Worm (Caenorhabditis elegans) whole organism, L2 larva: ENCODE measurements around the gene hgrs-1.
A peak's percentile ranks its signal among the peaks of the same experiment; 100 is the strongest.

Experiments
- C34F6.9 ChIP-seq: fragments of 150-350 bp; optimal IDR thresholded peaks from 2 replicates; lab custom pipeline; 2014; ENCODE audit warnings: missing biosample characterization, missing genetic modification characterization
- R02D3.7 ChIP-seq: fragments of 150-350 bp; optimal IDR thresholded peaks from 2 replicates; lab custom pipeline; 2014; ENCODE audit warnings: missing biosample characterization, missing genetic modification characterization
- Y55F3AM.14 ChIP-seq: fragments of 200-800 bp; sonication (Bioruptor generic); optimal IDR thresholded peaks from 2 replicates; lab custom pipeline; 2018; ENCODE audit warnings: mild to moderate bottlenecking, missing genetic modification characterization, missing compliant biosample characterization
- ZK546.5 ChIP-seq: sonication (generic microtip); optimal IDR thresholded peaks from 2 replicates; lab custom pipeline; 2017; ENCODE audit warnings: missing biosample characterization, missing genetic modification characterization
- aly-2 ChIP-seq: fragments of 150-350 bp; optimal IDR thresholded peaks from 2 replicates; lab custom pipeline; 2014; ENCODE audit warnings: missing biosample characterization, missing genetic modification characterization
- blmp-1 ChIP-seq: sonication (generic microtip); optimal IDR thresholded peaks from 2 replicates; lab custom pipeline; 2017; ENCODE audit warnings: missing genetic modification characterization, mild to moderate bottlenecking, missing compliant biosample characterization, antibody characterized with exemption, moderate library complexity; ENCODE audit not compliant: insufficient read depth
- ceh-16 ChIP-seq: fragments of 150-350 bp; optimal IDR thresholded peaks from 2 replicates; lab custom pipeline; 2014; ENCODE audit warnings: missing biosample characterization, missing genetic modification characterization
- dmd-4 ChIP-seq: sonication (generic microtip); optimal IDR thresholded peaks from 2 replicates; lab custom pipeline; 2017; ENCODE audit warnings: missing biosample characterization, missing genetic modification characterization
- egl-27 ChIP-seq: sonication (generic microtip); optimal IDR thresholded peaks from 3 replicates; lab custom pipeline; 2017; ENCODE audit warnings: missing biosample characterization, missing genetic modification reagents, missing genetic modification characterization
- elt-1 ChIP-seq: fragments of 150-350 bp; optimal IDR thresholded peaks from 2 replicates; lab custom pipeline; 2014; ENCODE audit warnings: missing biosample characterization, missing genetic modification characterization
- elt-3 ChIP-seq: sonication (generic microtip); optimal IDR thresholded peaks from 2 replicates; lab custom pipeline; 2017; ENCODE audit warnings: missing biosample characterization, missing genetic modification characterization
- fos-1 ChIP-seq: fragments of 150-350 bp; optimal IDR thresholded peaks from 2 replicates; lab custom pipeline; 2014; ENCODE audit warnings: missing biosample characterization, missing genetic modification characterization
- gmeb-1 ChIP-seq: fragments of 150-350 bp; optimal IDR thresholded peaks from 2 replicates; lab custom pipeline; 2014; ENCODE audit warnings: missing biosample characterization, missing genetic modification characterization
- lin-11 ChIP-seq: fragments of 150-350 bp; sonication (generic microtip); optimal IDR thresholded peaks from 2 replicates; lab custom pipeline; 2014; ENCODE audit warnings: missing biosample characterization, missing genetic modification characterization, inconsistent platforms, mixed read lengths
- lin-13 ChIP-seq: fragments of 150-350 bp; optimal IDR thresholded peaks from 2 replicates; lab custom pipeline; 2014; ENCODE audit warnings: missing biosample characterization, missing genetic modification reagents, missing genetic modification characterization
- lin-39 ChIP-seq: fragments of 150-350 bp; optimal IDR thresholded peaks from 2 replicates; lab custom pipeline; 2014; ENCODE audit warnings: missing biosample characterization, missing genetic modification reagents, missing genetic modification characterization
- lsy-2 ChIP-seq, 2 experiments: fragments of 150-350 bp in 1 of 2; sonication (generic microtip) in 1 of 2; optimal IDR thresholded peaks; 2 replicates each; lab custom pipeline; 2014 to 2017; ENCODE audit warnings: missing biosample characterization in 2 of 2, missing genetic modification characterization in 2 of 2
- mab-5 ChIP-seq: fragments of 150-350 bp; optimal IDR thresholded peaks from 2 replicates; lab custom pipeline; 2014; ENCODE audit warnings: missing biosample characterization, missing genetic modification characterization
- mbf-1 ChIP-seq: sonication (generic microtip); optimal IDR thresholded peaks from 2 replicates; lab custom pipeline; 2017; ENCODE audit warnings: missing biosample characterization, missing genetic modification characterization
- mdl-1 ChIP-seq, 2 experiments: fragments of 150-350 bp in 1 of 2; sonication (generic microtip) in 1 of 2; optimal IDR thresholded peaks; 2 replicates each; lab custom pipeline; 2017; ENCODE audit warnings: missing biosample characterization in 2 of 2, missing genetic modification characterization in 2 of 2
- nhr-10 ChIP-seq: sonication (generic microtip); optimal IDR thresholded peaks from 2 replicates; lab custom pipeline; 2017; ENCODE audit warnings: missing biosample characterization, missing genetic modification characterization
- nhr-11 ChIP-seq: fragments of 150-350 bp; optimal IDR thresholded peaks from 2 replicates; lab custom pipeline; 2014; ENCODE audit warnings: missing biosample characterization, missing genetic modification characterization
- nhr-12 ChIP-seq: fragments of 150-350 bp; optimal IDR thresholded peaks from 2 replicates; lab custom pipeline; 2014; ENCODE audit warnings: missing biosample characterization, missing genetic modification characterization
- nhr-129 ChIP-seq: fragments of 150-350 bp; optimal IDR thresholded peaks from 2 replicates; lab custom pipeline; 2014; ENCODE audit warnings: missing biosample characterization, missing genetic modification characterization
- nhr-21 ChIP-seq: fragments of 150-350 bp; optimal IDR thresholded peaks from 2 replicates; lab custom pipeline; 2014; ENCODE audit warnings: missing biosample characterization, missing genetic modification characterization
- nhr-23 ChIP-seq: fragments of 150-350 bp; optimal IDR thresholded peaks from 2 replicates; lab custom pipeline; 2014; ENCODE audit warnings: missing biosample characterization, missing genetic modification reagents, missing genetic modification characterization
- nhr-237 ChIP-seq: fragments of 150-350 bp; optimal IDR thresholded peaks from 2 replicates; lab custom pipeline; 2014; ENCODE audit warnings: missing biosample characterization, missing genetic modification characterization
- nhr-25 ChIP-seq: fragments of 150-350 bp; sonication (generic microtip); optimal IDR thresholded peaks from 3 replicates; lab custom pipeline; 2014; ENCODE audit warnings: missing biosample characterization, missing genetic modification characterization
- nhr-6 ChIP-seq: fragments of 150-350 bp; optimal IDR thresholded peaks from 2 replicates; lab custom pipeline; 2014; ENCODE audit warnings: missing biosample characterization, missing genetic modification characterization
- nhr-77 ChIP-seq: fragments of 150-350 bp; optimal IDR thresholded peaks from 2 replicates; lab custom pipeline; 2014; ENCODE audit warnings: missing biosample characterization, missing genetic modification characterization
- peb-1 ChIP-seq: fragments of 150-350 bp; optimal IDR thresholded peaks from 2 replicates; lab custom pipeline; 2014; ENCODE audit warnings: missing biosample characterization, missing genetic modification characterization
- sem-4 ChIP-seq: fragments of 150-350 bp; optimal IDR thresholded peaks from 2 replicates; lab custom pipeline; 2014; ENCODE audit warnings: missing biosample characterization, missing genetic modification reagents, missing genetic modification characterization
- skn-1 ChIP-seq: sonication (generic microtip); optimal IDR thresholded peaks from 2 replicates; lab custom pipeline; 2017; ENCODE audit warnings: missing biosample characterization, missing genetic modification characterization
- sma-3 ChIP-seq: sonication (generic microtip); optimal IDR thresholded peaks from 2 replicates; lab custom pipeline; 2016; ENCODE audit warnings: missing genetic modification reagents, missing genetic modification characterization, missing compliant biosample characterization
- sma-9 ChIP-seq, 2 experiments: fragments of 150-350 bp in 1 of 2; sonication (generic microtip) in 1 of 2; optimal IDR thresholded peaks; 2 replicates each; lab custom pipeline; 2014 to 2016; ENCODE audit warnings: missing genetic modification characterization in 2 of 2, mild to moderate bottlenecking in 1 of 2, missing biosample characterization in 1 of 2, missing compliant biosample characterization in 1 of 2, missing genetic modification reagents in 1 of 2, moderate library complexity in 1 of 2
- snpc-4 ChIP-seq: fragments of 150-350 bp; optimal IDR thresholded peaks from 2 replicates; lab custom pipeline; 2014; ENCODE audit warnings: missing biosample characterization, missing genetic modification characterization
- unc-39 ChIP-seq: fragments of 150-350 bp; optimal IDR thresholded peaks from 2 replicates; lab custom pipeline; 2014; ENCODE audit warnings: missing biosample characterization, missing genetic modification characterization
- unc-55 ChIP-seq: fragments of 150-350 bp; sonication (generic microtip); optimal IDR thresholded peaks from 3 replicates; lab custom pipeline; 2014; ENCODE audit warnings: missing biosample characterization, missing genetic modification reagents, missing genetic modification characterization
- unc-62 ChIP-seq: fragments of 150-350 bp; optimal IDR thresholded peaks from 2 replicates; lab custom pipeline; 2014; ENCODE audit warnings: missing biosample characterization, missing genetic modification reagents, missing genetic modification characterization
- zag-1 ChIP-seq: fragments of 150-350 bp; optimal IDR thresholded peaks from 2 replicates; lab custom pipeline; 2014; ENCODE audit warnings: missing biosample characterization, missing genetic modification characterization
- ztf-1 ChIP-seq: fragments of 200-800 bp; sonication (Bioruptor generic); conservative IDR thresholded peaks from 2 replicates; pipeline ENCODE4 v1.3.6; 2022; ENCODE audit warnings: missing genetic modification characterization, missing compliant biosample characterization
- ztf-11 ChIP-seq: sonication (generic microtip); optimal IDR thresholded peaks from 2 replicates; lab custom pipeline; 2017; ENCODE audit warnings: missing biosample characterization, missing genetic modification characterization
- ztf-4 ChIP-seq: fragments of 150-350 bp; optimal IDR thresholded peaks from 2 replicates; lab custom pipeline; 2014; ENCODE audit warnings: missing biosample characterization, missing genetic modification characterization

The hgrs-1 gene

ce11 chrIV:8205272-8206098 is at the start of gene hgrs-1:
Gene hgrs-1, minus strand, starts transcription at chrIV:8206048.
- TF ChIP-seq C34F6.9 (tag; lab: Kevin White, UChicago) = peak; percentile 46
- peak; percentile 43 for TF ChIP-seq fos-1 (tag; lab: Kevin White, UChicago)
- TF ChIP-seq lin-13 (GFP tag; lab: Kevin White, UChicago) = no peak

ce11 chrIV:8255221-8255620 is 49.4 kb upstream of the hgrs-1 start:
- TF ChIP-seq mdl-1 (tag; optimal IDR thresholded peaks at IDR 0.05; lab: Kevin White, UChicago) = no peak
- no peak for TF ChIP-seq blmp-1 (tag; lab: Kevin White, UChicago)
- TF ChIP-seq nhr-77 (tag; lab: Kevin White, UChicago) = no peak
- TF ChIP-seq ztf-1 (GFP tag; lab: Robert Waterston, UW) = no peak
- TF ChIP-seq unc-39 (tag; lab: Kevin White, UChicago) = no peak
- no peak for TF ChIP-seq unc-62 (GFP tag; lab: Kevin White, UChicago)
- TF ChIP-seq mab-5 (tag; lab: Kevin White, UChicago) = no peak
- no peak for TF ChIP-seq nhr-6
- no peak for TF ChIP-seq snpc-4 (tag; lab: Kevin White, UChicago)
- TF ChIP-seq fos-1 (tag; lab: Kevin White, UChicago) = peak; percentile 37
- no peak for TF ChIP-seq egl-27 (tag; lab: Kevin White, UChicago)
- no peak for TF ChIP-seq elt-3 (tag; lab: Kevin White, UChicago)
- TF ChIP-seq gmeb-1 = no peak
- peak; percentile 89 for TF ChIP-seq elt-1 (tag; lab: Kevin White, UChicago)
- TF ChIP-seq sma-9 (GFP tag; optimal IDR thresholded peaks at IDR 0.05; lab: Kevin White, UChicago) = peak; percentile 54
- no peak for TF ChIP-seq sma-9 (tag; optimal IDR thresholded peaks at IDR 0.05; lab: Kevin White, UChicago)

- TF ChIP-seq ZK546.5 (tag; lab: Kevin White, UChicago) = no peak
- peak; percentile 51 for TF ChIP-seq nhr-21 (tag; lab: Kevin White, UChicago)
- no peak for TF ChIP-seq nhr-10 (tag; lab: Kevin White, UChicago)
- TF ChIP-seq ztf-11 (tag; lab: Kevin White, UChicago) = no peak
- TF ChIP-seq sem-4 (tag; lab: Kevin White, UChicago) = no peak
- no peak for TF ChIP-seq C34F6.9 (tag; lab: Kevin White, UChicago)
- no peak for TF ChIP-seq dmd-4 (tag; lab: Kevin White, UChicago)
- TF ChIP-seq Y55F3AM.14 (GFP tag; lab: Kevin White, UChicago) = no peak
- peak in 1 of 2 experiments; percentile 0 for TF ChIP-seq lsy-2 (tag; optimal IDR thresholded peaks at IDR 0.05; lab: Kevin White, UChicago)
Observed at ce11 chrIV:8254193-8254592, 48.3 kb upstream of the hgrs-1 start.

- TF ChIP-seq ZK546.5 (tag; lab: Kevin White, UChicago) (no peak), C34F6.9 (tag; lab: Kevin White, UChicago) (peak; percentile 62), R02D3.7 (tag; lab: Kevin White, UChicago) (no peak), lsy-2 (tag; optimal IDR thresholded peaks at IDR 0.05; lab: Kevin White, UChicago) (peak; percentile 45 to 65), mab-5 (tag; lab: Kevin White, UChicago) (peak; percentile 25), sem-4 (tag; lab: Kevin White, UChicago) (peak; percentile 35), ztf-4 (no peak), zag-1 (tag; lab: Kevin White, UChicago) (no peak), nhr-129 (tag; lab: Kevin White, UChicago) (peak; percentile 81), lin-11 (tag; lab: Kevin White, UChicago) (peak; percentile 66), blmp-1 (tag; lab: Kevin White, UChicago) (no peak), nhr-237 (tag; lab: Kevin White, UChicago) (no peak), lin-13 (GFP tag; lab: Kevin White, UChicago) (peak; percentile 46), unc-55 (peak; percentile 90), aly-2 (tag; lab: Kevin White, UChicago) (no peak), elt-3 (tag; lab: Kevin White, UChicago) (no peak), sma-9 (GFP tag; optimal IDR thresholded peaks at IDR 0.05; lab: Kevin White, UChicago) (peak; percentile 75), sma-9 (tag; optimal IDR thresholded peaks at IDR 0.05; lab: Kevin White, UChicago) (no peak), nhr-25 (tag; lab: Kevin White, UChicago) (peak; percentile 26), skn-1 (tag; lab: Kevin White, UChicago) (peak; percentile 18), nhr-12 (tag; lab: Kevin White, UChicago) (no peak), mdl-1 (tag; optimal IDR thresholded peaks at IDR 0.05; lab: Kevin White, UChicago) (peak; percentile 52 to 66), nhr-10 (tag; lab: Kevin White, UChicago) (no peak), lin-39 (tag; lab: Kevin White, UChicago) (no peak), unc-62 (GFP tag; lab: Kevin White, UChicago) (no peak), mbf-1 (no peak), nhr-21 (tag; lab: Kevin White, UChicago) (peak; percentile 77), nhr-23 (no peak), nhr-11 (tag; lab: Kevin White, UChicago) (no peak), peb-1 (tag; lab: Kevin White, UChicago) (no peak), sma-3 (GFP tag; lab: Kevin White, UChicago) (peak; percentile 56), egl-27 (tag; lab: Kevin White, UChicago) (no peak), ceh-16 (peak; percentile 15), elt-1 (tag; lab: Kevin White, UChicago) (no peak), snpc-4 (tag; lab: Kevin White, UChicago) (no peak)
Observed at ce11 chrIV:8252856-8253255, 47.0 kb upstream of the hgrs-1 start.
